Fruit fly (Drosophila melanogaster) whole organism, embryonic: ENCODE data around the gene NELF-B.

Source experiments
- Atf3 ChIP-seq: fragments of 200-800 bp; sonication (Bioruptor generic); optimal IDR thresholded peaks from 3 replicates; lab custom pipeline; 2016; ENCODE audit warnings: missing biosample characterization, missing genetic modification characterization
- B-H2 ChIP-seq: fragments of 200-800 bp; sonication (Bioruptor generic); optimal IDR thresholded peaks from 2 replicates; lab custom pipeline; 2018; ENCODE audit warnings: missing biosample characterization, mild to moderate bottlenecking, missing genetic modification characterization
- BEAF-32 ChIP-seq: fragments of 200-800 bp; sonication (Bioruptor generic); optimal IDR thresholded peaks from 3 replicates; lab custom pipeline; 2017; ENCODE audit warnings: missing biosample characterization, missing genetic modification characterization, mild to moderate bottlenecking, moderate library complexity, missing genetic modification reagents
- CG11695 ChIP-seq: fragments of 200-800 bp; sonication (Bioruptor generic); IDR thresholded peaks from 3 replicates; pipeline ENCODE4 v1.3.6; 2022; ENCODE audit warnings: missing biosample characterization, missing genetic modification characterization
- CG12071 ChIP-seq: fragments of 200-800 bp; sonication (Bioruptor generic); optimal IDR thresholded peaks from 3 replicates; lab custom pipeline; 2018; ENCODE audit warnings: missing biosample characterization, mild to moderate bottlenecking, missing genetic modification characterization
- CG12219 ChIP-seq: fragments of 200-800 bp; sonication (Bioruptor generic); optimal IDR thresholded peaks from 3 replicates; lab custom pipeline; 2018; ENCODE audit warnings: missing biosample characterization, mild to moderate bottlenecking, missing genetic modification characterization
- CG1233 ChIP-seq: fragments of 200-800 bp; sonication (Bioruptor generic); optimal IDR thresholded peaks from 4 replicates; lab custom pipeline; 2018; ENCODE audit warnings: missing biosample characterization, mild to moderate bottlenecking, missing genetic modification characterization
- CG13424 ChIP-seq: fragments of 200-800 bp; sonication (Bioruptor generic); optimal IDR thresholded peaks from 2 replicates; lab custom pipeline; 2019; ENCODE audit warnings: missing biosample characterization, mild to moderate bottlenecking, missing genetic modification characterization, moderate library complexity
- CG14860 ChIP-seq: fragments of 200-800 bp; sonication (Bioruptor generic); IDR thresholded peaks from 3 replicates; pipeline ENCODE4 v1.3.6; 2022; ENCODE audit warnings: missing biosample characterization, missing genetic modification characterization; ENCODE audit not compliant: partially characterized antibody
- CG1529 ChIP-seq: fragments of 200-800 bp; sonication (Bioruptor generic); optimal IDR thresholded peaks from 3 replicates; lab custom pipeline; 2018; ENCODE audit warnings: missing biosample characterization, missing genetic modification characterization
- CG18011 ChIP-seq: fragments of 200-800 bp; sonication (Bioruptor generic); optimal IDR thresholded peaks from 2 replicates; lab custom pipeline; 2017; ENCODE audit warnings: missing biosample characterization, missing genetic modification characterization, mild to moderate bottlenecking, moderate library complexity, missing genotype
- CG2129 ChIP-seq: fragments of 200-800 bp; sonication (Bioruptor generic); IDR thresholded peaks from 2 replicates; pipeline ENCODE4 v1.3.6; 2022; ENCODE audit warnings: missing biosample characterization, missing genetic modification characterization; ENCODE audit not compliant: partially characterized antibody
- CG2712 ChIP-seq: fragments of 200-800 bp; optimal IDR thresholded peaks from 3 replicates; lab custom pipeline; 2019; ENCODE audit warnings: missing biosample characterization, mild to moderate bottlenecking, missing genetic modification characterization, moderate library complexity
- CG2875 ChIP-seq: fragments of 200-800 bp; sonication (Bioruptor generic); optimal IDR thresholded peaks from 2 replicates; lab custom pipeline; 2017; ENCODE audit warnings: missing biosample characterization, mild to moderate bottlenecking, missing genetic modification characterization, missing genetic modification reagents
- CG3065 ChIP-seq: fragments of 200-800 bp; sonication (Bioruptor generic); optimal IDR thresholded peaks from 2 replicates; lab custom pipeline; 2016; ENCODE audit warnings: missing biosample characterization, missing genetic modification characterization
- CG31388 ChIP-seq: fragments of 200-800 bp; sonication (Bioruptor generic); optimal IDR thresholded peaks from 2 replicates; lab custom pipeline; 2016; ENCODE audit warnings: missing biosample characterization, missing genetic modification characterization
- CG4617 ChIP-seq: fragments of 200-800 bp; sonication (Bioruptor generic); optimal IDR thresholded peaks from 3 replicates; lab custom pipeline; 2016; ENCODE audit warnings: missing biosample characterization, missing genetic modification characterization, borderline replicate concordance
- CG8089 ChIP-seq: fragments of 200-800 bp; sonication (Bioruptor generic); optimal IDR thresholded peaks from 3 replicates; lab custom pipeline; 2016; ENCODE audit warnings: missing biosample characterization, missing genetic modification characterization
- CG8924 ChIP-seq: fragments of 200-800 bp; optimal IDR thresholded peaks from 3 replicates; lab custom pipeline; 2019; ENCODE audit warnings: missing biosample characterization, mild to moderate bottlenecking, missing genetic modification characterization, moderate library complexity
- CG9727 ChIP-seq: fragments of 200-800 bp; sonication (Bioruptor generic); optimal IDR thresholded peaks from 3 replicates; lab custom pipeline; 2017; ENCODE audit warnings: missing biosample characterization, mild to moderate bottlenecking, missing genetic modification characterization
- CTCF ChIP-seq: fragments of 200-800 bp; sonication (Bioruptor generic); optimal IDR thresholded peaks from 2 replicates; lab custom pipeline; 2017; ENCODE audit warnings: missing biosample characterization, mild to moderate bottlenecking, missing genetic modification characterization, moderate library complexity
- CrebB ChIP-seq: fragments of 200-800 bp; sonication (Bioruptor generic); optimal IDR thresholded peaks from 3 replicates; lab custom pipeline; 2018; ENCODE audit warnings: missing biosample characterization, mild to moderate bottlenecking, missing genetic modification characterization
- Dfd ChIP-seq, 2 experiments: fragments of >200 bp; optimal IDR thresholded peaks; 2 replicates each; lab custom pipeline; 2017; ENCODE audit warnings: missing biosample characterization in 2 of 2, missing genetic modification characterization in 2 of 2
- Dip2 ChIP-seq: fragments of 200-800 bp; sonication (Bioruptor generic); IDR thresholded peaks from 2 replicates; pipeline ENCODE4 v1.3.6; 2022; ENCODE audit warnings: missing biosample characterization, missing genetic modification characterization
- Doc2 ChIP-seq: fragments of 200-800 bp; sonication (Bioruptor generic); IDR thresholded peaks from 2 replicates; pipeline ENCODE4 v1.3.6; 2022; ENCODE audit warnings: missing biosample characterization, missing genetic modification characterization
- E2f2 ChIP-seq: fragments of 200-800 bp; sonication (Bioruptor generic); IDR thresholded peaks from 2 replicates; pipeline ENCODE4 v1.3.6; 2022; ENCODE audit warnings: missing biosample characterization, missing genetic modification characterization
- Hmr ChIP-seq: fragments of 200-800 bp; sonication (Bioruptor generic); optimal IDR thresholded peaks from 3 replicates; lab custom pipeline; 2017; ENCODE audit warnings: mild to moderate bottlenecking, missing biosample characterization, missing genetic modification reagents, missing genetic modification characterization
- Pdp1 ChIP-seq, 2 experiments: fragments of 200-800 bp; sonication (Bioruptor generic); optimal IDR thresholded peaks; 3 replicates each; lab custom pipeline; 2016; ENCODE audit warnings: missing biosample characterization in 2 of 2, missing genetic modification characterization in 2 of 2, mild to moderate bottlenecking in 1 of 2, moderate library complexity in 1 of 2
- Side ChIP-seq: fragments of 200-800 bp; sonication (Bioruptor generic); optimal IDR thresholded peaks from 2 replicates; lab custom pipeline; 2016; ENCODE audit warnings: missing biosample characterization, missing genetic modification characterization
- ara ChIP-seq: fragments of 200-800 bp; sonication (Bioruptor generic); IDR thresholded peaks from 2 replicates; pipeline ENCODE4 v1.3.6; 2022; ENCODE audit warnings: missing biosample characterization, missing genetic modification characterization
- ato ChIP-seq: fragments of 200-800 bp; sonication (Bioruptor generic); IDR thresholded peaks from 2 replicates; pipeline ENCODE4 v1.3.6; 2022; ENCODE audit warnings: missing biosample characterization, missing genetic modification characterization; ENCODE audit not compliant: partially characterized antibody
- cad ChIP-seq: fragments of >200 bp; optimal IDR thresholded peaks from 2 replicates; lab custom pipeline; 2017; ENCODE audit warnings: missing biosample characterization, missing genetic modification characterization
- cato ChIP-seq: fragments of 200-800 bp; sonication (Bioruptor generic); optimal IDR thresholded peaks from 2 replicates; lab custom pipeline; 2016; ENCODE audit warnings: missing biosample characterization, missing genetic modification characterization, borderline replicate concordance
- dm ChIP-seq: fragments of 200-800 bp; sonication (Bioruptor generic); optimal IDR thresholded peaks from 3 replicates; lab custom pipeline; 2016; ENCODE audit warnings: missing biosample characterization, missing genetic modification characterization
- ewg ChIP-seq: fragments of 200-800 bp; sonication (Bioruptor generic); optimal IDR thresholded peaks from 3 replicates; lab custom pipeline; 2017; ENCODE audit warnings: mild to moderate bottlenecking, missing biosample characterization, missing genetic modification reagents, missing genetic modification characterization
- insv ChIP-seq, 2 experiments: fragments of 200-800 bp; sonication (Bioruptor generic); optimal IDR thresholded peaks; 3 replicates each; lab custom pipeline; 2016 to 2018; ENCODE audit warnings: missing biosample characterization in 2 of 2, missing genetic modification characterization in 2 of 2
- kah ChIP-seq: fragments of 200-800 bp; sonication (Bioruptor generic); optimal IDR thresholded peaks from 2 replicates; lab custom pipeline; 2018; ENCODE audit warnings: missing biosample characterization, mild to moderate bottlenecking, missing genetic modification characterization
- kni ChIP-seq: fragments of 200-800 bp; sonication (Bioruptor generic); optimal IDR thresholded peaks from 3 replicates; lab custom pipeline; 2017; ENCODE audit warnings: mild to moderate bottlenecking, missing biosample characterization, missing genetic modification reagents, missing genetic modification characterization
- maf-S ChIP-seq: fragments of 200-800 bp; sonication (Bioruptor generic); optimal IDR thresholded peaks from 2 replicates; lab custom pipeline; 2016; ENCODE audit warnings: missing biosample characterization, missing genetic modification characterization
- oc ChIP-seq: fragments of 200-800 bp; sonication (Bioruptor generic); optimal IDR thresholded peaks from 2 replicates; lab custom pipeline; 2018; ENCODE audit warnings: missing biosample characterization, mild to moderate bottlenecking, missing genetic modification characterization, moderate library complexity
- pho ChIP-seq: fragments of 200-800 bp; sonication (Bioruptor generic); optimal IDR thresholded peaks from 2 replicates; lab custom pipeline; 2016; ENCODE audit warnings: missing biosample characterization, missing genetic modification characterization
- pum ChIP-seq: fragments of 200-800 bp; sonication (Bioruptor generic); optimal IDR thresholded peaks from 2 replicates; lab custom pipeline; 2016; ENCODE audit warnings: missing biosample characterization, missing genetic modification characterization
- pzg ChIP-seq: fragments of 200-800 bp; sonication (Bioruptor generic); optimal IDR thresholded peaks from 3 replicates; lab custom pipeline; 2018; ENCODE audit warnings: missing biosample characterization, mild to moderate bottlenecking, missing genetic modification characterization, moderate library complexity
- slou ChIP-seq: fragments of 200-800 bp; sonication (Bioruptor generic); optimal IDR thresholded peaks from 3 replicates; lab custom pipeline; 2016; ENCODE audit warnings: missing biosample characterization, missing genetic modification characterization
- so ChIP-seq: fragments of 200-800 bp; sonication (Bioruptor generic); IDR thresholded peaks from 3 replicates; pipeline ENCODE4 v1.3.6; 2022; ENCODE audit warnings: missing biosample characterization, missing genetic modification characterization
- sug ChIP-seq: fragments of 200-800 bp; optimal IDR thresholded peaks from 2 replicates; lab custom pipeline; 2019; ENCODE audit warnings: missing biosample characterization, mild to moderate bottlenecking, missing genetic modification characterization, moderate library complexity
- ttk ChIP-seq: fragments of 200-800 bp; sonication (Bioruptor generic); IDR thresholded peaks from 2 replicates; pipeline ENCODE4 v2.1.2; 2022; ENCODE audit warnings: missing biosample characterization, missing genetic modification characterization
- unpg ChIP-seq: fragments of 200-800 bp; sonication (Bioruptor generic); optimal IDR thresholded peaks from 3 replicates; lab custom pipeline; 2018; ENCODE audit warnings: missing biosample characterization, mild to moderate bottlenecking, missing genetic modification characterization, moderate library complexity

Gene NELF-B

dm6 chrX:7698000-7698896 is 29.9 kb downstream of the NELF-B start (continued):
- TF ChIP-seq CG4617 (peak; percentile 73), E2f2 (GFP tag; lab: Robert Waterston, UW) (peak; percentile 82), CG13424 (tag; lab: Kevin White, UChicago) (peak; percentile 96), CG2129 (GFP tag; lab: Robert Waterston, UW) (no peak), BEAF-32 (GFP tag; lab: Kevin White, UChicago) (no peak), CG9727 (peak; percentile 96), Dfd (GFP tag; optimal IDR thresholded peaks at IDR 0.05; lab: Kevin White, UChicago) (peak in 1 of 2 experiments; percentile 34), CG31388 (GFP tag; lab: Kevin White, UChicago) (peak; percentile 86), CrebB (tag; lab: Kevin White, UChicago) (peak; percentile 92), CG12071 (GFP tag; lab: Kevin White, UChicago) (peak; percentile 93), CG12219 (GFP tag; lab: Kevin White, UChicago) (peak; percentile 93), ewg (GFP tag; lab: Kevin White, UChicago) (peak; percentile 91), CG3065 (GFP tag; lab: Kevin White, UChicago) (peak; percentile 87), so (peak; percentile 96), CG8924 (tag; lab: Kevin White, UChicago) (peak; percentile 97), slou (peak; percentile 90), kni (GFP tag; lab: Kevin White, UChicago) (peak; percentile 61), CG8089 (peak; percentile 82), ato (GFP tag; lab: Robert Waterston, UW) (no peak), sug (tag; lab: Kevin White, UChicago) (peak; percentile 90), Pdp1 (GFP tag; optimal IDR thresholded peaks at IDR 0.05; lab: Kevin White, UChicago) (peak; percentile 89 to 91), CG1529 (GFP tag; lab: Kevin White, UChicago) (peak; percentile 91), CG11695 (peak; percentile 95), insv (GFP tag; optimal IDR thresholded peaks at IDR 0.05; lab: Kevin White, UChicago) (peak in 1 of 2 experiments; percentile 65), Side (GFP tag; lab: Kevin White, UChicago) (peak; percentile 77), cad (no peak), B-H2 (peak; percentile 85), CG14860 (GFP tag; lab: Robert Waterston, UW) (no peak), maf-S (peak; percentile 86), CTCF (GFP tag; lab: Kevin White, UChicago) (peak; percentile 64), Dip2 (GFP tag; lab: Robert Waterston, UW) (0 out of 2 replicates have a peak, but pooled peaks have one; percentile 62), CG18011 (GFP tag; lab: Kevin White, UChicago) (peak; percentile 85), Atf3 (peak; percentile 80), ttk (GFP tag; lab: Robert Waterston, UW) (peak; percentile 96), cato (GFP tag; lab: Kevin White, UChicago) (peak; percentile 80), CG2712 (tag; lab: Kevin White, UChicago) (peak; percentile 96), dm (GFP tag; lab: Kevin White, UChicago) (peak; percentile 80), oc (tag; lab: Kevin White, UChicago) (peak; percentile 95), ara (peak; percentile 90), pzg (GFP tag; lab: Kevin White, UChicago) (peak; percentile 6), pho (GFP tag; lab: Kevin White, UChicago) (peak; percentile 92), Hmr (peak; percentile 97), kah (GFP tag; lab: Kevin White, UChicago) (peak; percentile 90), pum (GFP tag; lab: Kevin White, UChicago) (peak; percentile 86), CG2875 (GFP tag; lab: Kevin White, UChicago) (peak; percentile 91), CG1233 (GFP tag; lab: Kevin White, UChicago) (peak; percentile 94), Doc2 (peak; percentile 83), unpg (peak; percentile 97)
